Worm (Caenorhabditis elegans) whole organism, L4 larva: ENCODE results near the gene fbxb-78.

ENCODE experiments used
- F10B5.3 ChIP-seq: sonication (generic microtip); optimal IDR thresholded peaks from 2 replicates; lab custom pipeline; 2016; ENCODE audit warnings: mild to moderate bottlenecking, missing genetic modification characterization, missing compliant biosample characterization
- F49E8.2 ChIP-seq: sonication (generic microtip); optimal IDR thresholded peaks from 2 replicates; lab custom pipeline; 2016; ENCODE audit warnings: missing compliant biosample characterization, mild to moderate bottlenecking, missing genetic modification characterization, borderline replicate concordance
- ZK546.5 ChIP-seq, 2 experiments: sonication (generic microtip); optimal IDR thresholded peaks; 2 replicates each; lab custom pipeline; 2017; ENCODE audit warnings: missing biosample characterization in 2 of 2, missing genetic modification characterization in 2 of 2
- aly-2 ChIP-seq: sonication (generic microtip); optimal IDR thresholded peaks from 2 replicates; lab custom pipeline; 2018; ENCODE audit warnings: missing biosample characterization, missing genetic modification characterization
- hmg-1.1 ChIP-seq: fragments of 200-800 bp; sonication (Bioruptor generic); IDR thresholded peaks from 2 replicates; pipeline ENCODE4 v1.3.6; 2022; ENCODE audit warnings: missing genetic modification reagents, missing genetic modification characterization, missing compliant biosample characterization
- lin-13 ChIP-seq: fragments of 150-350 bp; optimal IDR thresholded peaks from 2 replicates; lab custom pipeline; 2014; ENCODE audit warnings: missing biosample characterization, missing genetic modification reagents, missing genetic modification characterization
- nhr-11 ChIP-seq: fragments of 150-350 bp; optimal IDR thresholded peaks from 2 replicates; lab custom pipeline; 2014; ENCODE audit warnings: missing biosample characterization, missing genetic modification characterization
- nhr-28 ChIP-seq: fragments of 150-350 bp; optimal IDR thresholded peaks from 2 replicates; lab custom pipeline; 2014; ENCODE audit warnings: missing biosample characterization, missing genetic modification characterization
- php-3 ChIP-seq: fragments of 200-800 bp; sonication (Bioruptor generic); IDR thresholded peaks from 2 replicates; pipeline ENCODE4 v1.3.6; 2022; ENCODE audit warnings: missing genetic modification reagents, missing genetic modification characterization, missing compliant biosample characterization
- pqm-1 ChIP-seq: sonication (generic microtip); optimal IDR thresholded peaks from 2 replicates; lab custom pipeline; 2017; ENCODE audit warnings: missing biosample characterization, missing genetic modification characterization
- unc-130 ChIP-seq: sonication (generic microtip); optimal IDR thresholded peaks from 2 replicates; lab custom pipeline; 2016; ENCODE audit warnings: missing genetic modification reagents, missing genetic modification characterization, missing compliant biosample characterization
- unc-62 ChIP-seq, 3 experiments: fragments of 150-350 bp in 1 of 3; sonication (generic microtip); optimal IDR thresholded peaks in 2 of 3; peaks in 1 of 3; 1 replicate in 1 of 3; 2 replicates in 2 of 3; lab custom pipeline; 2014 to 2017; ENCODE audit warnings: missing biosample characterization in 3 of 3, missing genetic modification characterization in 3 of 3, missing genetic modification reagents in 3 of 3, missing genotype in 1 of 3
- zag-1 ChIP-seq: fragments of 150-350 bp; optimal IDR thresholded peaks from 2 replicates; lab custom pipeline; 2014; ENCODE audit warnings: missing biosample characterization, missing genetic modification characterization

ce11 chrIV:4744167-4744566 lies 6.8 kb downstream of the fbxb-78 start, which contains the start of gene hoe-1:
- TF ChIP-seq nhr-11 (tag; lab: Kevin White, UChicago) (no peak), unc-62 (GFP tag; optimal IDR thresholded peaks at IDR 0.05 in 1 of 2; lab: Kevin White, UChicago) (no peak), unc-62 (tag; optimal IDR thresholded peaks at IDR 0.05; lab: Kevin White, UChicago) (no peak), ZK546.5 (tag; optimal IDR thresholded peaks at IDR 0.05; lab: Kevin White, UChicago) (no peak), F10B5.3 (no peak), aly-2 (tag; lab: Kevin White, UChicago) (no peak), F49E8.2 (tag; lab: Kevin White, UChicago) (no peak), pqm-1 (tag; lab: Kevin White, UChicago) (no peak), unc-130 (GFP tag; lab: Kevin White, UChicago) (no peak), nhr-28 (tag; lab: Kevin White, UChicago) (no peak), hmg-1.1 (GFP tag; lab: Robert Waterston, UW) (no peak), lin-13 (GFP tag; lab: Kevin White, UChicago) (no peak), zag-1 (no peak), php-3 (GFP tag; lab: Robert Waterston, UW) (no peak)
